Worm (Caenorhabditis elegans) whole organism, early embryonic: ENCODE data around the gene F32H5.3.

Source experiments
- B0310.2 ChIP-seq: sonication (generic microtip); optimal IDR thresholded peaks from 2 replicates; lab custom pipeline; 2016; ENCODE audit warnings: mild to moderate bottlenecking, missing genetic modification characterization, missing compliant biosample characterization
- F13C5.2 ChIP-seq: sonication (generic microtip); optimal IDR thresholded peaks from 2 replicates; lab custom pipeline; 2017; ENCODE audit warnings: mild to moderate bottlenecking, missing genetic modification characterization, inconsistent platforms, missing compliant biosample characterization
- aly-1 ChIP-seq: sonication (generic microtip); optimal IDR thresholded peaks from 2 replicates; lab custom pipeline; 2016; ENCODE audit warnings: missing genetic modification characterization, missing compliant biosample characterization
- ama-1 ChIP-seq: fragments of 150-350 bp; optimal IDR thresholded peaks from 2 replicates; lab custom pipeline; 2014
- ceh-13 ChIP-seq: fragments of 200-800 bp; sonication (Bioruptor generic); optimal IDR thresholded peaks from 2 replicates; lab custom pipeline; 2018; ENCODE audit warnings: mild to moderate bottlenecking, missing genetic modification characterization, missing compliant biosample characterization
- ceh-36 ChIP-seq: sonication (generic microtip); optimal IDR thresholded peaks from 2 replicates; lab custom pipeline; 2016; ENCODE audit warnings: missing genetic modification characterization, inconsistent platforms, missing compliant biosample characterization
- ets-7 ChIP-seq: sonication (generic microtip); optimal IDR thresholded peaks from 2 replicates; lab custom pipeline; 2016; ENCODE audit warnings: missing genotype, missing genetic modification characterization, missing compliant biosample characterization
- flt-1 ChIP-seq: fragments of 200-800 bp; sonication (Bioruptor generic); IDR thresholded peaks from 2 replicates; pipeline ENCODE4 v1.3.6; 2022; ENCODE audit warnings: missing genetic modification characterization, missing compliant biosample characterization
- hmbx-1 ChIP-seq: sonication (generic microtip); optimal IDR thresholded peaks from 2 replicates; lab custom pipeline; 2016; ENCODE audit warnings: mild to moderate bottlenecking, missing genetic modification characterization, missing compliant biosample characterization
- hmg-4 ChIP-seq: fragments of 200-800 bp; sonication (Bioruptor generic); optimal IDR thresholded peaks from 2 replicates; lab custom pipeline; 2018; ENCODE audit warnings: mild to moderate bottlenecking, missing genetic modification characterization, missing compliant biosample characterization
- hnd-1 ChIP-seq: sonication (generic microtip); optimal IDR thresholded peaks from 2 replicates; lab custom pipeline; 2016; ENCODE audit warnings: missing genetic modification characterization, missing compliant biosample characterization
- pes-1 ChIP-seq: fragments of 200-800 bp; sonication (Bioruptor generic); IDR thresholded peaks from 2 replicates; pipeline ENCODE4 v1.3.6; 2022; ENCODE audit warnings: missing genetic modification reagents, missing genetic modification characterization, missing compliant biosample characterization
- scrt-1 ChIP-seq: fragments of 200-800 bp; sonication (Bioruptor generic); IDR thresholded peaks from 2 replicates; pipeline ENCODE4 v1.3.6; 2022; ENCODE audit warnings: missing genetic modification characterization, missing compliant biosample characterization
- sea-1 ChIP-seq: fragments of 200-800 bp; sonication (Bioruptor generic); conservative IDR thresholded peaks from 2 replicates; pipeline ENCODE4 v1.3.6; 2022; ENCODE audit warnings: missing genetic modification characterization, missing compliant biosample characterization
- tbx-11 ChIP-seq: fragments of 200-800 bp; sonication (Bioruptor generic); IDR thresholded peaks from 2 replicates; pipeline ENCODE4 v1.3.6; 2022; ENCODE audit warnings: missing genetic modification characterization, missing compliant biosample characterization
- tbx-37 ChIP-seq: fragments of 200-800 bp; sonication (Bioruptor generic); conservative IDR thresholded peaks from 2 replicates; pipeline ENCODE4 v1.3.6; 2022; ENCODE audit warnings: missing genetic modification reagents, missing genetic modification characterization, missing compliant biosample characterization
- tra-4 ChIP-seq: sonication (generic microtip); optimal IDR thresholded peaks from 2 replicates; lab custom pipeline; 2017; ENCODE audit warnings: missing genetic modification characterization, missing compliant biosample characterization

Gene F32H5.3

DNA sequence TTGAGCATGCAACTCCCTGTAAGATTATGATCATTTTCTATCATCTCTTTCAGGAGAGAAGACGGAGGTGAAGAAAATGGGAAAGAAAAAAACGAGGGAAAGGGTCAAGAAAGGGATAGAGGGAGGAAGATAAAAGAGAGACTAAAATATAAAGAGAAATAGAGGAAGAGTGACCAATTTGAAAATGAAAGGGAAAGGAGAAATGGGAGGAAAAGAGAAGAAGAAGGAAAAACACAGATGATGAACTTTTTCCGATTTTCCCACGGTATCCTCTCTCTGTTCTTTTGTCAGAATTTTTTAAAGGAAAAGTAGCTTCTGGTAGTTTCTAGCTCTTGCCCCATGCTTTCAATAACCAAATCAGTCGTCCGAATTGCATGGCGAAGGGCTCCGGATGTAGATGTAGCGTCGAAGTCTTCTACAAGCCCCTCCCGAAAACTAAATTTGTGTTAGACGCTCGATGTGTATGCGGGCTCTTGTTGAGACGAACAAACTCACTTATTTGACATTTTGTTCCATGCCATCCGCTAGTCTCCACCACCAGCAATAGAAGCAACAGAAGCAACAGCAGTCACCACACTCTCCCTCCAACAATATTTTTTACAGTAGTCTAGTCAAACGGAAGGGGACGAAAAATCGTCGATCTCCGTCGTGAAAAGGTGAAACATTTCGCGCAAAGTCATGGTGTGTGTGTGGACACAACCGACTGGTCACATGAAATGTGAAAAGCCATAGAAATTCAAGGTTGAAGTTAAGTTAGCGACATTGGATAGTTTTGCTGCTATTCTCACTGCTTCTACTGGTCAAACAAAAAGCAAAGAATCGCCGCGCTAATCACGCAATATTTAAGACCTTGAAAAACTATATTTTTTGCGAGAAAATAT is 32.5 kb downstream of the F32H5.3 start, which contains the start of gene somi-1:
Gene somi-1 (minus strand): TSS at position 18 of the 881 bp plus-strand sequence.
- TF ChIP-seq flt-1 (GFP tag; lab: Robert Waterston, UW): no peak
- peak; percentile 5; the same call in 1 of the 2 replicates for TF ChIP-seq tbx-37
- no peak for TF ChIP-seq aly-1

DNA sequence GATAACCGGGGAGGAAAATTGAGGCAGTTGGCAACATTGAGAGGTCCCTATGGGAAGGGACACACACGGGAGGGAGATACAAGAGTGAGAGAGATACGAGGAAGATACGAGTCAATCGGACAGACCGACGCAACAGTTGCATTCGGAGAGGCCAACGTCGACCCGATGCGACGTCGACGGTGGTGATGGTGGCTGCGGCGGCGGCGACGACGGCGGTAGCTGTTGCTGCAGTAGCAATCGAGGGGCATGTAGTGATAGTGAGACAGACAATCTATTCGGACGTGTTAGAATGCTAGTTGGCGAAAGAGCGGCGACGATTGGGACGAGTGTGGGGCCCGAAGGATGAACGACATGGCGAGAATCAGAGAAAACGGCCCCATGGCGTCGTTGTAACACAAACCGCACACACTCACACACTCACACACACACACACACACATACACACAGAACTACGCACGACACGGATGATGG is 34.2 kb downstream of the F32H5.3 start:
- TF ChIP-seq ets-7 (tag; lab: Kevin White, UChicago) (no peak), aly-1 (peak; percentile 34), ama-1 (no peak), hmg-4 (GFP tag; lab: Kevin White, UChicago) (peak; percentile 72), sea-1 (0 out of 2 replicates have a peak, but pooled peaks have one; percentile 17), tbx-11 (GFP tag; lab: Robert Waterston, UW) (no peak), F13C5.2 (no peak), tra-4 (tag; lab: Kevin White, UChicago) (no peak), B0310.2 (tag; lab: Kevin White, UChicago) (peak; percentile 13)

DNA sequence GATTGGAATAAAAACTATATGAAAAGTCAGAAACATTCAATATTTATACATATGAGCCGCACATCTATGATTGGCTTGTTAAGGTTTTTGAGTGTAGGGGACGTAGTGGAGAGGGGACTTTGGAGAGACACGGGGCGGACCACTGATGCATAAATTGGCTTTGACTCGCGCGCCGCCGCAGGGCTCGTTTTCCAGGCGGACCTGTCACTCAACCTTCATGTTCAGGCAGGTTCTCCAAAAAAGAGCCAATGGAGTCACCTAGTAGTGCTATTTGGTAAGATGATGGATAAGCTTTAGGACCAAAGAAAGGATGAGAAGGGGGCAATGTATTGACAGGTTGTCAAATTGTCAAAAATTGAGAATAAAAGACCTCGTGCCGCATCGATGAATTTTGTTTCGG is 35.8 kb downstream of the F32H5.3 start:
- TF ChIP-seq ama-1 (no peak), ceh-13 (GFP tag; lab: Kevin White, UChicago) (no peak), hmbx-1 (tag; lab: Kevin White, UChicago) (no peak), B0310.2 (tag; lab: Kevin White, UChicago) (no peak), F13C5.2 (no peak), flt-1 (GFP tag; lab: Robert Waterston, UW) (no peak)

DNA sequence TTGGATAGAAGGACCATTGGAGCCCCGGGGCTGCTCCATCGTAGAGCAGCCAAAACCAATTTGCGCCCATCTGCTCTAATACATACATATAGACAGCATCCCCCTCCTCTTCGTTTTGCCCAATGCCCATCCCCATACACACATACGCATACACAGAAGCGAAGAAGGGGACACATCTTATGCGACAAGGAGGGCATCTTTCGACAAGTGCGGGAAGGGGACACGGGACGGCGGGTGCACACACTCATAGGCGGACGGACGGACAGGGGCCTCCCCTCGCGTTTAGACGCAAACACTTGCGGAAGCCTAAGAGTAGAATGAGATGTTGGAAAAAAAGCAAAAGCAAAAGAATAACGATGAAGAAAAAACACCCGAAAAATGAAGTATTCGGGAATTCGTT is 37.3 kb downstream of the F32H5.3 start:
- TF ChIP-seq ceh-13 (GFP tag; lab: Kevin White, UChicago) (no peak), flt-1 (GFP tag; lab: Robert Waterston, UW) (peak; percentile 59; the same call in 1 of the 2 replicates), sea-1 (peak; percentile 70; the same call in 1 of the 2 replicates), tbx-37 (peak; percentile 28; the same call in 1 of the 2 replicates), tra-4 (tag; lab: Kevin White, UChicago) (no peak), ama-1 (no peak), tbx-11 (GFP tag; lab: Robert Waterston, UW) (0 out of 2 replicates have a peak, but pooled peaks have one; percentile 55), B0310.2 (tag; lab: Kevin White, UChicago) (no peak), aly-1 (peak; percentile 77), pes-1 (GFP tag; lab: Robert Waterston, UW) (0 out of 2 replicates have a peak, but pooled peaks have one; percentile 46), ceh-36 (tag; lab: Kevin White, UChicago) (peak; percentile 30), ets-7 (tag; lab: Kevin White, UChicago) (peak; percentile 9), scrt-1 (GFP tag; lab: Robert Waterston, UW) (0 out of 2 replicates have a peak, but pooled peaks have one; percentile 45), F13C5.2 (peak; percentile 76), hnd-1 (no peak), hmg-4 (GFP tag; lab: Kevin White, UChicago) (peak; percentile 95), hmbx-1 (tag; lab: Kevin White, UChicago) (no peak)

DNA sequence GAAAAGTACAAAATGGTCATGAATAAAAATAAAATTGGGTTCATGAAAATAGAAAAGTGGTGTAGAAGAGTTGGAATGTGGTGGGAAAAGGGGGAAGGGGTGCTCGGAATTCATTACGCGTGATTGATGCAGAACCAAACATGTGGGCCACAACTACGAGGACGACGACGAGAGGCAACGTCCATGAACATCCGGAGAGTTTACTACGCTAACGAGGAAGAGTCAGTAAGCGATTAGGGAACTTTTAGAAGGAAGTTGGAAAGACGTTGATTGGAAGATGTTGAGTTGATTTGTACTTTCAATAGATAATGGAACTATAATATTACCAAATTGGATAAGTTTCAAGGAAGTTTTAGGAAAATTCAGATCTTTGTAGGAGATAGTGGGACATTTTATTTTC is 42.5 kb downstream of the F32H5.3 start:
- TF ChIP-seq aly-1 (no peak), tbx-11 (GFP tag; lab: Robert Waterston, UW) (no peak), ceh-13 (GFP tag; lab: Kevin White, UChicago) (no peak)

DNA sequence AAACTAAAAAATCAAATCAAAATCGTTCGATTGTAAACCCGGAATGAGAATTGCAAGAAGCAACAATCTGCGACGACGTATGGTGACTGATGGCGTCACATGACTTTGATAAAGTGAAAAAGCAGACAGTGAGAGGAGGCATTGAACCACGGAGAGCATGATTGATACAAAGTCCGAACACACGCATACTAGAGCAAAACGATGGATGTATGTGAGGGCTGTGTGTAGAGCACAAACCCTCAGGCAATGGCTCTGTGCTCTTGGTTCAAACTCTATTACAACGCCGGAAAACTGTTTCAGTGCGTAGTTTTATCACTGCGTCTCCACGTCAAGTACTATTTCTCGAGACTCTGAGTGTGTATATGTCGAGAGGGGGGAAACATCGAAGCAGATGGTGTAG is 43.4 kb downstream of the F32H5.3 start:
- TF ChIP-seq ama-1 (no peak), tra-4 (tag; lab: Kevin White, UChicago) (no peak), aly-1 (no peak), ceh-13 (GFP tag; lab: Kevin White, UChicago) (no peak), ceh-36 (tag; lab: Kevin White, UChicago) (no peak), B0310.2 (tag; lab: Kevin White, UChicago) (no peak), hmbx-1 (tag; lab: Kevin White, UChicago) (no peak), scrt-1 (GFP tag; lab: Robert Waterston, UW) (no peak), sea-1 (no peak), flt-1 (GFP tag; lab: Robert Waterston, UW) (no peak), hnd-1 (no peak)

DNA sequence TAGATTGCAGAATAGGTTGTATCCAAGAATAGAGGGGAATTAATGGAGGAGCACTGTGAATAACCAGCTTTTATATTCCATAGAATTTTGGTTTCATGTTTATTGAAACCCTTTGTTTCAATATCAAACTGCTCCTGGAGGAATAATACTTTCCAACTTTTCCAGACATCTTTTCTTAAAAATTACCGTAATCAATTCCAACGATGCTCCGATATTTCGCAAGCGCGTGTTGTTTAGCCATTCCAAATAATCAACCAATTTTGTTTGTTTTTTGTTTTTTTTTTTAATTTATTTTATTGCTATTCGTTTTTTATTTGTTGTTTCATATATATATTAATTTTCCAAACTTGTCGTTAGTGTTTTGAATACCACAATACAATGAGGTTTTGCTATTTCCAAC is 46.9 kb downstream of the F32H5.3 start, which contains the start of gene cutl-1:
Gene cutl-1 (minus strand): TSS at position 83 of the 400 bp plus-strand sequence.
- no peak for TF ChIP-seq ceh-36 (tag; lab: Kevin White, UChicago)
- no peak for TF ChIP-seq aly-1
- TF ChIP-seq scrt-1 (GFP tag; lab: Robert Waterston, UW): no peak
- no peak for TF ChIP-seq ets-7 (tag; lab: Kevin White, UChicago)
- no peak for TF ChIP-seq hnd-1
- TF ChIP-seq hmbx-1 (tag; lab: Kevin White, UChicago): no peak
- no peak for TF ChIP-seq tbx-37
- no peak for TF ChIP-seq flt-1 (GFP tag; lab: Robert Waterston, UW)
- TF ChIP-seq tra-4 (tag; lab: Kevin White, UChicago): no peak
- TF ChIP-seq B0310.2 (tag; lab: Kevin White, UChicago): no peak

DNA sequence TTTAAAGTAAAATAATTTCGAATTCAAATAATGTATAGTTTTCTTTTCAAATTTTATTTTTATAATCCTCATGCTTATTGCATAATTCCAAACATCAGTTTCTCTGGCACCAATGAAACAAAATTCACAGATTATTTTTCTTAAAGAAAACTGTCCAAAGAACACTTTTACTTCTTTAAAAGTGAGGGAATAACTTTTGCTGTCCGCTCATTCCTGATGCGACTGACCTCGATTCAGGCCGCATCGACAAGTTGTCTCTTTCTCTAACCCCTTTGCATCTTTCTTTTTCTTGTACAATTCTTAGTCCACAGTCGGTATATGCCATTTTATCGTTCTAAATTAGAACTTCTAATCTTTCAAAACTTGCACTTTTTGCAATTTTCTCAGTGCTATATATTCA is 47.4 kb downstream of the F32H5.3 start, which contains the start of gene F53F1.2:
Gene F53F1.2 (plus strand): TSS at position 306 of the 400 bp plus-strand sequence.
- TF ChIP-seq ceh-13 (GFP tag; lab: Kevin White, UChicago) (no peak), pes-1 (GFP tag; lab: Robert Waterston, UW) (no peak), tbx-11 (GFP tag; lab: Robert Waterston, UW) (no peak), aly-1 (no peak), ceh-36 (tag; lab: Kevin White, UChicago) (no peak), flt-1 (GFP tag; lab: Robert Waterston, UW) (no peak), hnd-1 (no peak), tbx-37 (no peak), hmg-4 (GFP tag; lab: Kevin White, UChicago) (no peak), ama-1 (no peak), sea-1 (no peak), ets-7 (tag; lab: Kevin White, UChicago) (no peak), F13C5.2 (no peak), scrt-1 (GFP tag; lab: Robert Waterston, UW) (no peak), B0310.2 (tag; lab: Kevin White, UChicago) (no peak), tra-4 (tag; lab: Kevin White, UChicago) (no peak), hmbx-1 (tag; lab: Kevin White, UChicago) (no peak)
